Fruit fly (Drosophila melanogaster) whole organism, embryonic: ENCODE results near the gene ND-MNLL.

Experiments
- CG10565 ChIP-seq: fragments of 200-800 bp; sonication (Bioruptor generic); optimal IDR thresholded peaks from 3 replicates; lab custom pipeline; 2016; ENCODE audit warnings: missing biosample characterization, mild to moderate bottlenecking, missing genetic modification characterization
- CG11695 ChIP-seq: fragments of 200-800 bp; sonication (Bioruptor generic); IDR thresholded peaks from 3 replicates; pipeline ENCODE4 v1.3.6; 2022; ENCODE audit warnings: missing biosample characterization, missing genetic modification characterization
- CG11696 ChIP-seq: fragments of 200-800 bp; sonication (Bioruptor generic); IDR thresholded peaks from 2 replicates; pipeline ENCODE4 v1.3.6; 2022; ENCODE audit warnings: missing biosample characterization, missing genetic modification characterization
- CG12659 ChIP-seq: fragments of 200-800 bp; sonication (Bioruptor generic); optimal IDR thresholded peaks from 3 replicates; lab custom pipeline; 2017; ENCODE audit warnings: mild to moderate bottlenecking, missing biosample characterization, missing genetic modification reagents, missing genetic modification characterization
- CG13287 ChIP-seq: fragments of 200-800 bp; sonication (Bioruptor generic); IDR thresholded peaks from 2 replicates; pipeline ENCODE4 v1.3.6; 2022; ENCODE audit warnings: missing biosample characterization, missing genetic modification characterization; ENCODE audit not compliant: partially characterized antibody
- CG13424 ChIP-seq: fragments of 200-800 bp; sonication (Bioruptor generic); optimal IDR thresholded peaks from 2 replicates; lab custom pipeline; 2019; ENCODE audit warnings: missing biosample characterization, mild to moderate bottlenecking, missing genetic modification characterization, moderate library complexity
- CG17186 ChIP-seq: fragments of 200-800 bp; sonication (Bioruptor generic); optimal IDR thresholded peaks from 3 replicates; lab custom pipeline; 2017; ENCODE audit warnings: missing biosample characterization, missing genetic modification reagents, missing genetic modification characterization
- CG17802 ChIP-seq: fragments of 200-800 bp; sonication (Bioruptor generic); optimal IDR thresholded peaks from 2 replicates; lab custom pipeline; 2018; ENCODE audit warnings: missing biosample characterization, mild to moderate bottlenecking, missing genetic modification characterization, moderate library complexity
- CG32772 ChIP-seq: fragments of 200-800 bp; sonication (Bioruptor generic); IDR thresholded peaks from 2 replicates; pipeline ENCODE4 v1.3.6; 2022; ENCODE audit warnings: missing biosample characterization, missing genetic modification characterization
- CG4328 ChIP-seq: fragments of 200-800 bp; sonication (Bioruptor generic); optimal IDR thresholded peaks from 3 replicates; lab custom pipeline; 2017; ENCODE audit warnings: missing biosample characterization, missing genetic modification reagents, missing genetic modification characterization
- CG4854 ChIP-seq: fragments of 200-800 bp; sonication (Bioruptor generic); optimal IDR thresholded peaks from 2 replicates; lab custom pipeline; 2016; ENCODE audit warnings: missing biosample characterization, missing genetic modification characterization, inconsistent platforms
- CG5180 ChIP-seq: fragments of 200-800 bp; sonication (Bioruptor generic); optimal IDR thresholded peaks from 3 replicates; lab custom pipeline; 2017; ENCODE audit warnings: missing biosample characterization, missing genetic modification characterization, mild to moderate bottlenecking, moderate library complexity, missing genetic modification reagents
- CG6791 ChIP-seq: fragments of 200-800 bp; sonication (Bioruptor generic); IDR thresholded peaks from 3 replicates; pipeline ENCODE4 v1.3.6; 2022; ENCODE audit warnings: missing biosample characterization, missing genetic modification characterization; ENCODE audit not compliant: partially characterized antibody
- CG8281 ChIP-seq: fragments of 200-800 bp; sonication (Bioruptor generic); optimal IDR thresholded peaks from 2 replicates; lab custom pipeline; 2018; ENCODE audit warnings: missing biosample characterization, mild to moderate bottlenecking, missing genetic modification characterization, moderate library complexity
- CG8290 ChIP-seq, 3 experiments: fragments of 200-800 bp; sonication (Bioruptor generic); optimal IDR thresholded peaks; 2 replicates each; lab custom pipeline; 2016 to 2019; ENCODE audit warnings: missing biosample characterization in 3 of 3, missing genetic modification characterization in 3 of 3, mild to moderate bottlenecking in 2 of 3, moderate library complexity in 1 of 3
- CG8388 ChIP-seq: fragments of 200-800 bp; sonication (Bioruptor generic); optimal IDR thresholded peaks from 2 replicates; lab custom pipeline; 2019; ENCODE audit warnings: missing biosample characterization, mild to moderate bottlenecking, missing genetic modification characterization, moderate library complexity
- CkIIα-i1 ChIP-seq: fragments of 200-800 bp; sonication (Bioruptor generic); IDR thresholded peaks from 2 replicates; pipeline ENCODE4 v1.3.6; 2022; ENCODE audit warnings: missing biosample characterization, missing genetic modification characterization
- ERR ChIP-seq: fragments of 200-800 bp; sonication (Bioruptor generic); optimal IDR thresholded peaks from 2 replicates; lab custom pipeline; 2016; ENCODE audit warnings: missing biosample characterization, missing genetic modification characterization
- Fer1 ChIP-seq: fragments of 200-800 bp; sonication (Bioruptor generic); optimal IDR thresholded peaks from 2 replicates; lab custom pipeline; 2017; ENCODE audit warnings: missing biosample characterization, mild to moderate bottlenecking, missing genetic modification characterization
- H15 ChIP-seq: fragments of 200-800 bp; sonication (Bioruptor generic); IDR thresholded peaks from 3 replicates; pipeline ENCODE4 v1.3.6; 2022; ENCODE audit warnings: missing biosample characterization, missing genetic modification characterization
- HLH4C ChIP-seq: fragments of 200-800 bp; sonication (Bioruptor generic); IDR thresholded peaks from 3 replicates; pipeline ENCODE4 v1.3.6; 2022; ENCODE audit warnings: missing biosample characterization, missing genetic modification characterization; ENCODE audit not compliant: partially characterized antibody
- Hr51 ChIP-seq, 2 experiments: fragments of 200-800 bp; sonication (Bioruptor generic); optimal IDR thresholded peaks; 2 replicates in 1 of 2; 3 replicates in 1 of 2; lab custom pipeline; 2016 to 2018; ENCODE audit warnings: missing biosample characterization in 2 of 2, missing genetic modification characterization in 2 of 2, mild to moderate bottlenecking in 1 of 2, moderate library complexity in 1 of 2
- MTF-1 ChIP-seq: fragments of 200-800 bp; sonication (Bioruptor generic); optimal IDR thresholded peaks from 2 replicates; lab custom pipeline; 2018; ENCODE audit warnings: missing biosample characterization, mild to moderate bottlenecking, missing genetic modification characterization, borderline replicate concordance
- NC2β ChIP-seq: fragments of 200-800 bp; sonication (Bioruptor generic); optimal IDR thresholded peaks from 2 replicates; lab custom pipeline; 2016; ENCODE audit warnings: missing biosample characterization, missing genetic modification characterization
- NK7.1 ChIP-seq: fragments of 200-800 bp; sonication (Bioruptor generic); optimal IDR thresholded peaks from 3 replicates; lab custom pipeline; 2016; ENCODE audit warnings: missing biosample characterization, missing genetic modification characterization
- Nf-YC ChIP-seq: fragments of 200-800 bp; optimal IDR thresholded peaks from 3 replicates; lab custom pipeline; 2019; ENCODE audit warnings: missing biosample characterization, mild to moderate bottlenecking, missing genetic modification characterization, moderate library complexity
- Six4 ChIP-seq: fragments of 200-800 bp; sonication (Bioruptor generic); optimal IDR thresholded peaks from 2 replicates; lab custom pipeline; 2016; ENCODE audit warnings: missing biosample characterization, missing genetic modification characterization
- Spps ChIP-seq: fragments of 200-800 bp; sonication (Bioruptor generic); optimal IDR thresholded peaks from 2 replicates; lab custom pipeline; 2018; ENCODE audit warnings: missing biosample characterization, mild to moderate bottlenecking, missing genetic modification characterization
- Sry-δ ChIP-seq: fragments of 200-800 bp; sonication (Bioruptor generic); optimal IDR thresholded peaks from 2 replicates; lab custom pipeline; 2016; ENCODE audit warnings: missing biosample characterization, missing genetic modification characterization
- Vsx1 ChIP-seq: fragments of 200-800 bp; sonication (Bioruptor generic); optimal IDR thresholded peaks from 2 replicates; lab custom pipeline; 2017; ENCODE audit warnings: missing biosample characterization, mild to moderate bottlenecking, missing genetic modification characterization, missing genetic modification reagents
- ara ChIP-seq: fragments of 200-800 bp; sonication (Bioruptor generic); IDR thresholded peaks from 2 replicates; pipeline ENCODE4 v1.3.6; 2022; ENCODE audit warnings: missing biosample characterization, missing genetic modification characterization
- chinmo ChIP-seq: fragments of 200-800 bp; sonication (Bioruptor generic); IDR thresholded peaks from 4 replicates; pipeline ENCODE4 v1.3.6; 2022; ENCODE audit warnings: missing biosample characterization, missing genetic modification characterization; ENCODE audit not compliant: partially characterized antibody
- danr ChIP-seq: fragments of 200-800 bp; sonication (Bioruptor generic); IDR thresholded peaks from 2 replicates; pipeline ENCODE4 v1.3.6; 2022; ENCODE audit warnings: missing biosample characterization, missing genetic modification characterization
- eve ChIP-seq, 2 experiments: fragments of >200 bp; optimal IDR thresholded peaks; 2 replicates each; lab custom pipeline; 2017; ENCODE audit warnings: missing biosample characterization in 2 of 2, missing genetic modification characterization in 2 of 2
- fu2 ChIP-seq: fragments of 200-800 bp; sonication (Bioruptor generic); optimal IDR thresholded peaks from 2 replicates; lab custom pipeline; 2016; ENCODE audit warnings: missing biosample characterization, missing genetic modification characterization
- gro ChIP-seq: fragments of 200-800 bp; sonication (Bioruptor generic); optimal IDR thresholded peaks from 2 replicates; lab custom pipeline; 2016; ENCODE audit warnings: missing biosample characterization, missing genetic modification characterization
- gsb ChIP-seq: fragments of 200-800 bp; sonication (Bioruptor generic); IDR thresholded peaks from 2 replicates; pipeline ENCODE4 v1.3.6; 2022; ENCODE audit warnings: missing biosample characterization, missing genetic modification characterization
- her ChIP-seq: fragments of 200-800 bp; sonication (Bioruptor generic); optimal IDR thresholded peaks from 2 replicates; lab custom pipeline; 2016; ENCODE audit warnings: missing biosample characterization, missing genetic modification characterization
- lov ChIP-seq, 2 experiments: fragments of 200-800 bp in 1 of 2; fragments of >200 bp in 1 of 2; sonication (Bioruptor generic) in 1 of 2; IDR thresholded peaks in 1 of 2; optimal IDR thresholded peaks in 1 of 2; 2 replicates in 1 of 2; 3 replicates in 1 of 2; pipeline versions ENCODE4 v1.3.6 to Lab custom; 2017 to 2022; ENCODE audit warnings: missing biosample characterization in 1 of 2, missing genetic modification characterization in 1 of 2
- nerfin-2 ChIP-seq: fragments of 200-800 bp; sonication (Bioruptor generic); IDR thresholded peaks from 2 replicates; pipeline ENCODE4 v1.3.6; 2022; ENCODE audit warnings: missing biosample characterization, missing genetic modification characterization; ENCODE audit not compliant: partially characterized antibody
- oc ChIP-seq: fragments of 200-800 bp; sonication (Bioruptor generic); optimal IDR thresholded peaks from 2 replicates; lab custom pipeline; 2018; ENCODE audit warnings: missing biosample characterization, mild to moderate bottlenecking, missing genetic modification characterization, moderate library complexity
- pzg ChIP-seq: fragments of 200-800 bp; sonication (Bioruptor generic); optimal IDR thresholded peaks from 3 replicates; lab custom pipeline; 2018; ENCODE audit warnings: missing biosample characterization, mild to moderate bottlenecking, missing genetic modification characterization, moderate library complexity
- schlank ChIP-seq: fragments of 200-800 bp; sonication (Bioruptor generic); optimal IDR thresholded peaks from 2 replicates; lab custom pipeline; 2018; ENCODE audit warnings: missing biosample characterization, mild to moderate bottlenecking, missing genetic modification characterization
- slp2 ChIP-seq: fragments of 200-800 bp; sonication (Bioruptor generic); optimal IDR thresholded peaks from 2 replicates; lab custom pipeline; 2016; ENCODE audit warnings: missing biosample characterization, missing genetic modification characterization
- so ChIP-seq: fragments of 200-800 bp; sonication (Bioruptor generic); IDR thresholded peaks from 3 replicates; pipeline ENCODE4 v1.3.6; 2022; ENCODE audit warnings: missing biosample characterization, missing genetic modification characterization
- tap ChIP-seq: fragments of 200-800 bp; optimal IDR thresholded peaks from 3 replicates; lab custom pipeline; 2019; ENCODE audit warnings: missing biosample characterization, mild to moderate bottlenecking, missing genetic modification characterization, moderate library complexity

The ND-MNLL gene

dm6 chrX:7937588-7938481, 44.2 kb upstream of the ND-MNLL start (continued):
- TF ChIP-seq Six4 (GFP tag; lab: Kevin White, UChicago) (peak; percentile 77), slp2 (GFP tag; lab: Kevin White, UChicago) (peak; percentile 89), lov (optimal IDR thresholded peaks at IDR 0.05; lab: Kevin White, UChicago) (no peak), lov (GFP tag; IDR thresholded peaks at IDR 0.05; lab: Robert Waterston, UW) (no peak), CG8281 (tag; lab: Kevin White, UChicago) (peak; percentile 65), nerfin-2 (GFP tag; lab: Robert Waterston, UW) (no peak), Nf-YC (peak; percentile 62), Sry-δ (GFP tag; lab: Kevin White, UChicago) (peak; percentile 41), MTF-1 (no peak), NK7.1 (GFP tag; lab: Kevin White, UChicago) (peak; percentile 61), CG6791 (GFP tag; lab: Robert Waterston, UW) (no peak), NC2β (GFP tag; lab: Kevin White, UChicago) (peak; percentile 79), CkIIα-i1 (GFP tag; lab: Robert Waterston, UW) (no peak), her (GFP tag; lab: Kevin White, UChicago) (peak; percentile 53), CG4328 (GFP tag; lab: Kevin White, UChicago) (peak; percentile 80), ERR (GFP tag; lab: Kevin White, UChicago) (peak; percentile 25), gro (no peak), oc (tag; lab: Kevin White, UChicago) (peak; percentile 77), CG13424 (tag; lab: Kevin White, UChicago) (peak; percentile 87), CG12659 (peak; percentile 79), schlank (tag; lab: Kevin White, UChicago) (no peak), chinmo (GFP tag; lab: Robert Waterston, UW) (0 out of 4 replicates have a peak, but pooled peaks have one; percentile 36), Spps (tag; lab: Kevin White, UChicago) (peak; percentile 54), CG10565 (peak; percentile 35), pzg (GFP tag; lab: Kevin White, UChicago) (no peak), CG17802 (tag; lab: Kevin White, UChicago) (peak; percentile 60), fu2 (GFP tag; lab: Kevin White, UChicago) (peak; percentile 40), danr (peak; percentile 61; the same call in 1 of the 2 replicates), ara (GFP tag; lab: Robert Waterston, UW) (peak; percentile 47; the same call in 1 of the 2 replicates), Vsx1 (GFP tag; lab: Kevin White, UChicago) (peak; percentile 22), Hr51 (GFP tag; optimal IDR thresholded peaks at IDR 0.05; lab: Kevin White, UChicago) (peak; percentile 50 to 82), CG8290 (GFP tag; optimal IDR thresholded peaks at IDR 0.05; lab: Kevin White, UChicago) (peak; percentile 51), CG8290 (tag; optimal IDR thresholded peaks at IDR 0.05; lab: Kevin White, UChicago) (peak in 1 of 2 experiments; percentile 59), CG17186 (GFP tag; lab: Kevin White, UChicago) (peak; percentile 54), HLH4C (GFP tag; lab: Robert Waterston, UW) (no peak), eve (GFP tag; optimal IDR thresholded peaks at IDR 0.05; lab: Kevin White, UChicago) (peak in 1 of 2 experiments; percentile 46), so (GFP tag; lab: Robert Waterston, UW) (peak; percentile 59; the same call in 1 of the 3 replicates), CG8388 (peak; percentile 82), CG4854 (GFP tag; lab: Kevin White, UChicago) (peak; percentile 49), CG32772 (GFP tag; lab: Robert Waterston, UW) (peak; percentile 76), CG13287 (GFP tag; lab: Robert Waterston, UW) (no peak), CG5180 (GFP tag; lab: Kevin White, UChicago) (peak; percentile 77), CG11696 (GFP tag; lab: Robert Waterston, UW) (0 out of 2 replicates have a peak, but pooled peaks have one; percentile 29), H15 (GFP tag; lab: Robert Waterston, UW) (peak; percentile 52; the same call in 1 of the 3 replicates), tap (peak; percentile 52), CG11695 (GFP tag; lab: Robert Waterston, UW) (peak; percentile 78), gsb (GFP tag; lab: Robert Waterston, UW) (no peak), Fer1 (GFP tag; lab: Kevin White, UChicago) (peak; percentile 64)
